Worm (Caenorhabditis elegans) whole organism, L1 larva: ENCODE results near the gene sra-14.

Experiments used
- C16A3.4 ChIP-seq: fragments of 150-350 bp; optimal IDR thresholded peaks from 2 replicates; lab custom pipeline; 2014; ENCODE audit warnings: missing biosample characterization, missing genetic modification characterization
- ama-1 ChIP-seq: fragments of 150-350 bp; optimal IDR thresholded peaks from 2 replicates; lab custom pipeline; 2014
- blmp-1 ChIP-seq: fragments of 150-350 bp; optimal IDR thresholded peaks from 2 replicates; lab custom pipeline; 2014; ENCODE audit warnings: missing biosample characterization, missing genetic modification characterization
- egl-27 ChIP-seq, 2 experiments: fragments of 150-350 bp in 1 of 2; sonication (generic microtip); optimal IDR thresholded peaks; 3 replicates each; lab custom pipeline; 2017 to 2018; ENCODE audit warnings: missing biosample characterization in 2 of 2, missing genetic modification characterization in 2 of 2, missing genetic modification reagents in 2 of 2
- fkh-10 ChIP-seq: sonication (generic microtip); optimal IDR thresholded peaks from 2 replicates; lab custom pipeline; 2017; ENCODE audit warnings: missing biosample characterization, missing genetic modification reagents, missing genetic modification characterization
- isw-1 ChIP-seq: fragments of 200-800 bp; sonication (Bioruptor generic); IDR thresholded peaks from 2 replicates; pipeline ENCODE4 v1.3.6; 2022; ENCODE audit warnings: missing genetic modification characterization, missing compliant biosample characterization
- lin-15B ChIP-seq: fragments of 150-350 bp; sonication (generic microtip); optimal IDR thresholded peaks from 3 replicates; lab custom pipeline; 2014; ENCODE audit warnings: missing biosample characterization, missing genetic modification characterization
- nhr-76 ChIP-seq: sonication (generic microtip); optimal IDR thresholded peaks from 2 replicates; lab custom pipeline; 2017; ENCODE audit warnings: missing biosample characterization, missing genetic modification characterization
- pqm-1 ChIP-seq: sonication (generic microtip); optimal IDR thresholded peaks from 3 replicates; lab custom pipeline; 2017; ENCODE audit warnings: missing biosample characterization, missing genetic modification characterization
- rnt-1 ChIP-seq: sonication (generic microtip); optimal IDR thresholded peaks from 2 replicates; lab custom pipeline; 2016; ENCODE audit warnings: mild to moderate bottlenecking, missing genetic modification characterization, moderate library complexity, missing compliant biosample characterization
- tlp-1 ChIP-seq: fragments of 150-350 bp; optimal IDR thresholded peaks from 2 replicates; lab custom pipeline; 2014; ENCODE audit warnings: missing biosample characterization, missing genetic modification characterization
- xbp-1 ChIP-seq: sonication (generic microtip); optimal IDR thresholded peaks from 2 replicates; lab custom pipeline; 2016; ENCODE audit warnings: missing genetic modification characterization, missing compliant biosample characterization

ce11 chrII:12895078-12895670 is 10.1 kb downstream of the sra-14 start, which contains the start of the genes clec-62 and clec-63:
- TF ChIP-seq isw-1 (GFP tag; lab: Robert Waterston, UW) (no peak), ama-1 (lab: Kevin White, UChicago) (no peak), xbp-1 (tag; lab: Kevin White, UChicago) (no peak), blmp-1 (tag; lab: Kevin White, UChicago) (no peak), nhr-76 (no peak), egl-27 (tag; optimal IDR thresholded peaks at IDR 0.05; lab: Kevin White, UChicago) (no peak), lin-15B (tag; lab: Kevin White, UChicago) (no peak), C16A3.4 (no peak), tlp-1 (tag; lab: Kevin White, UChicago) (peak; percentile 55), fkh-10 (no peak), rnt-1 (tag; lab: Kevin White, UChicago) (no peak), pqm-1 (peak; percentile 35)
